Fruit fly (Drosophila melanogaster): ENCODE measurements around the gene cad.

cad gene

dm6 chr2L:20797515-20797847, 26.9 kb downstream of the cad start, which contains the start of gene CG9328 (continued):
- TF ChIP-seq chn (GFP tag; optimal IDR thresholded peaks at IDR 0.05) = no peak
- peak; percentile 64 for TF ChIP-seq ato (GFP tag; IDR thresholded peaks at IDR 0.05; ENCODE audit: partially characterized antibody)
- peak; percentile 33; the same call in 1 of the 2 replicates for TF ChIP-seq Scr (GFP tag; IDR thresholded peaks at IDR 0.05; ENCODE audit: partially characterized antibody)
- TF ChIP-seq CG14965 (GFP tag; optimal IDR thresholded peaks at IDR 0.05; ENCODE audit: borderline replicate concordance) = no peak
- no peak for TF ChIP-seq CG10431 (GFP tag; optimal IDR thresholded peaks at IDR 0.05)
- TF ChIP-seq CG33557 (GFP tag; optimal IDR thresholded peaks at IDR 0.05) = peak; percentile 18
- peak; percentile 27 to 47 for TF ChIP-seq dpn (GFP tag; optimal IDR thresholded peaks at IDR 0.05)
- no peak; the same call in 1 of the 2 replicates for TF ChIP-seq CG31441 (GFP tag; IDR thresholded peaks at IDR 0.05)
- no peak for TF ChIP-seq aop (GFP tag; IDR thresholded peaks at IDR 0.05)
- no peak for TF ChIP-seq CG3726 (GFP tag; IDR thresholded peaks at IDR 0.05)
- TF ChIP-seq emc (GFP tag; optimal IDR thresholded peaks at IDR 0.05) = no peak
- no peak for TF ChIP-seq gt (GFP tag; IDR thresholded peaks at IDR 0.05)
- no peak for TF ChIP-seq Hsf (GFP tag; optimal IDR thresholded peaks at IDR 0.05)
- peak; percentile 36 for TF ChIP-seq Xbp1 (GFP tag; optimal IDR thresholded peaks at IDR 0.05)
- no peak for TF ChIP-seq CG1233 (GFP tag; optimal IDR thresholded peaks at IDR 0.05)
- peak; percentile 46 for TF ChIP-seq unpg (GFP tag; optimal IDR thresholded peaks at IDR 0.05)
- peak; percentile 2 for TF ChIP-seq CG4424 (GFP tag; optimal IDR thresholded peaks at IDR 0.05)
- no peak for TF ChIP-seq run (tag; optimal IDR thresholded peaks at IDR 0.05)
- TF ChIP-seq Myb (GFP tag; optimal IDR thresholded peaks at IDR 0.05) = peak; percentile 19
- peak; percentile 6 for TF ChIP-seq CG11723 (GFP tag; optimal IDR thresholded peaks at IDR 0.05)
- TF ChIP-seq chm (GFP tag; IDR thresholded peaks at IDR 0.05) = peak; percentile 89
- TF ChIP-seq H2.0 (GFP tag; IDR thresholded peaks at IDR 0.05) = no peak
- TF ChIP-seq lmd (GFP tag; IDR thresholded peaks at IDR 0.05) = no peak; the same call in 1 of the 2 replicates
- no peak for TF ChIP-seq CG3838 (GFP tag; optimal IDR thresholded peaks at IDR 0.05)
- 0 out of 2 replicates have a peak, but pooled peaks have one; percentile 27 for TF ChIP-seq CG14441 (GFP tag; IDR thresholded peaks at IDR 0.05)
- no peak for TF ChIP-seq ham (GFP tag; IDR thresholded peaks at IDR 0.05)
- TF ChIP-seq CG14014 (GFP tag; IDR thresholded peaks at IDR 0.05) = no peak; the same call in 1 of the 2 replicates
- TF ChIP-seq pum (GFP tag; optimal IDR thresholded peaks at IDR 0.05) = no peak
- TF ChIP-seq Ravus (GFP tag; IDR thresholded peaks at IDR 0.05) = no peak
- no peak for TF ChIP-seq NC2α (GFP tag; optimal IDR thresholded peaks at IDR 0.05)
- no peak for TF ChIP-seq CG11696 (GFP tag; IDR thresholded peaks at IDR 0.05)
- TF ChIP-seq lbe (GFP tag; optimal IDR thresholded peaks at IDR 0.05) = peak; percentile 59
- peak; percentile 25 for TF ChIP-seq CG7839 (tag; optimal IDR thresholded peaks at IDR 0.05)
- TF ChIP-seq Elba2 (GFP tag; optimal IDR thresholded peaks at IDR 0.05) = no peak
- TF ChIP-seq CG12155 (GFP tag; optimal IDR thresholded peaks at IDR 0.05) = peak; percentile 91
- TF ChIP-seq B-H2 (GFP tag; optimal IDR thresholded peaks at IDR 0.05) = no peak
- peak; percentile 8 for TF ChIP-seq CG10209 (GFP tag; optimal IDR thresholded peaks at IDR 0.05)
- 0 out of 3 replicates have a peak, but pooled peaks have one; percentile 32 for TF ChIP-seq otp (GFP tag; IDR thresholded peaks at IDR 0.05)
- TF ChIP-seq CG11093 (GFP tag; IDR thresholded peaks at IDR 0.05) = no peak
- TF ChIP-seq Side (GFP tag; optimal IDR thresholded peaks at IDR 0.05) = peak; percentile 27
- TF ChIP-seq Deaf1 (tag; optimal IDR thresholded peaks at IDR 0.05) = peak; percentile 83
- TF ChIP-seq CG34376 (GFP tag; optimal IDR thresholded peaks at IDR 0.05) = peak; percentile 40
- TF ChIP-seq Dek (tag; optimal IDR thresholded peaks at IDR 0.05) = peak; percentile 25
- TF ChIP-seq fd96Cb (tag; optimal IDR thresholded peaks at IDR 0.05) = peak; percentile 17
- TF ChIP-seq Dp (GFP tag; optimal IDR thresholded peaks at IDR 0.05) = no peak
- TF ChIP-seq CG18011 (GFP tag; optimal IDR thresholded peaks at IDR 0.05) = no peak
- TF ChIP-seq gfzf (GFP tag; optimal IDR thresholded peaks at IDR 0.05) = peak; percentile 64
- no peak for TF ChIP-seq CG6272 (GFP tag; IDR thresholded peaks at IDR 0.05)
- TF ChIP-seq insv (GFP tag; optimal IDR thresholded peaks at IDR 0.05) = peak in 1 of 2 experiments; percentile 43
- TF ChIP-seq CG31365 (tag; optimal IDR thresholded peaks at IDR 0.05) = no peak
- no peak for TF ChIP-seq CG7928 (GFP tag; optimal IDR thresholded peaks at IDR 0.05)
- TF ChIP-seq phol (tag; optimal IDR thresholded peaks at IDR 0.05) = no peak

Data from whole organism, embryonic.